Fruit fly (Drosophila melanogaster): ENCODE measurements around the gene CG12219.
A peak's percentile ranks its signal among the peaks of the same experiment; 100 is the strongest.

CG12219 gene

dm6 chrX:6330369-6330949, 29.4 kb upstream of the CG12219 start, which contains the start of gene CG42240 (continued):
- TF ChIP-seq esn (GFP tag; optimal IDR thresholded peaks at IDR 0.05), result peak; percentile 96
- peak; percentile 93 for TF ChIP-seq fd59A (GFP tag; optimal IDR thresholded peaks at IDR 0.05)
- TF ChIP-seq achi (GFP tag; optimal IDR thresholded peaks at IDR 0.05), result peak; percentile 95
- peak; percentile 97 for TF ChIP-seq CG6276 (GFP tag; optimal IDR thresholded peaks at IDR 0.05)
- peak; percentile 95 for TF ChIP-seq CG4318 (GFP tag; optimal IDR thresholded peaks at IDR 0.05)
- TF ChIP-seq Smox (GFP tag; optimal IDR thresholded peaks at IDR 0.05), result peak; percentile 94
- TF ChIP-seq CG9139 (GFP tag; optimal IDR thresholded peaks at IDR 0.05), result peak; percentile 86
- TF ChIP-seq CG6163 (GFP tag; IDR thresholded peaks at IDR 0.05), result peak; percentile 72
- TF ChIP-seq Gug (GFP tag; IDR thresholded peaks at IDR 0.05), result peak; percentile 73
- peak; percentile 93 for TF ChIP-seq Sox14 (GFP tag; optimal IDR thresholded peaks at IDR 0.05)
- TF ChIP-seq acj6 (GFP tag; optimal IDR thresholded peaks at IDR 0.05), result peak; percentile 92
- TF ChIP-seq dac (GFP tag; optimal IDR thresholded peaks at IDR 0.05), result peak; percentile 90
- peak; percentile 95 for TF ChIP-seq CG34406 (GFP tag; optimal IDR thresholded peaks at IDR 0.05)
- TF ChIP-seq Blimp-1 (GFP tag; optimal IDR thresholded peaks at IDR 0.05), result peak; percentile 86
- TF ChIP-seq Sox15 (GFP tag; optimal IDR thresholded peaks at IDR 0.05), result peak; percentile 82
- TF ChIP-seq Ets21C (GFP tag; optimal IDR thresholded peaks at IDR 0.05), result peak; percentile 86
- TF ChIP-seq Eip93F (GFP tag; optimal IDR thresholded peaks at IDR 0.05), result peak; percentile 65
- TF ChIP-seq CG16779 (tag; optimal IDR thresholded peaks at IDR 0.05), result peak; percentile 92
- TF ChIP-seq vri (GFP tag; optimal IDR thresholded peaks at IDR 0.05), result peak; percentile 87
- peak; percentile 93 for TF ChIP-seq topi (GFP tag; optimal IDR thresholded peaks at IDR 0.05)
- peak; percentile 88 for TF ChIP-seq cyc (GFP tag; optimal IDR thresholded peaks at IDR 0.05)
- TF ChIP-seq OdsH (GFP tag; optimal IDR thresholded peaks at IDR 0.05), result peak; percentile 94
- peak; percentile 95 for TF ChIP-seq CG3919 (GFP tag; optimal IDR thresholded peaks at IDR 0.05)
- peak; percentile 95 for TF ChIP-seq Met (GFP tag; optimal IDR thresholded peaks at IDR 0.05)
- peak; percentile 92 for TF ChIP-seq Ets96B (tag; optimal IDR thresholded peaks at IDR 0.05)
- peak; percentile 91 for TF ChIP-seq dsx (GFP tag; optimal IDR thresholded peaks at IDR 0.05; ENCODE audit: poor library complexity, severe bottlenecking)
- TF ChIP-seq CG15336 (GFP tag; IDR thresholded peaks at IDR 0.05), result peak; percentile 92
- TF ChIP-seq CG8632 (GFP tag; optimal IDR thresholded peaks at IDR 0.05), result peak; percentile 94
- TF ChIP-seq CG32006 (GFP tag; optimal IDR thresholded peaks at IDR 0.05), result peak; percentile 97
- peak; percentile 74 for TF ChIP-seq fd85E (GFP tag; optimal IDR thresholded peaks at IDR 0.05)
- TF ChIP-seq Lpt (GFP tag; optimal IDR thresholded peaks at IDR 0.05), result peak; percentile 94

DNA sequence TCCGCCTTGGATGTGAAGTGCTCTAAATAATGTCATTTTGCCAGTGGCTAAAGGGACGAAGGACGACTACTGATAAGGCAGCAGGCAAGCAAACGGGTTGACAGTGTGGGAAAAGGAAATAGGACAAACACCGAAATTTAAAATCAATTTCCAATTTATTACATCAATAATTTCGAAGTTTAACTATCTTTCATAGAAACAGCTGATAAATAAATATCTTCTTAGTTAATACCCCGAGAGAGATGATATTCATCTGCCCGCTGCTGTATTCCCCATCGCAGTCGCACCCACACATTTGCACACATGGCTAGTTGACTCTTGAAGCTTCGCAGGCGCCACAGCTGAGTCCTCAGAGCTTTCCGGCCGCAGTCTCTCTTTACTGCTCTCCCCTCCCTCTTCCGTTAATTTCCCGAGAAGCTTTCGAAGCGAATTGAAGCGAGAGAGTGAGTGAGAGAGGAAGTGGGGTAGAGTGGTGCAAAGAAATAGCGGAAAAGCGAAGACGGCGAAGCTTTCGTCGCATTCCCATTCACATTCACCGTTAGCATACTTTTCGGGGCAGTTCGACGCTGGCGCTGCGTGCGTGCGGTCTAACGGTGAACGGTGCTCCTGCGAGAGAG, 15.9 kb upstream of the CG12219 start:
- no peak for TF ChIP-seq CG11902 (GFP tag; optimal IDR thresholded peaks at IDR 0.05)
- peak; percentile 36 for TF ChIP-seq Met (GFP tag; optimal IDR thresholded peaks at IDR 0.05)
- peak; percentile 23 for TF ChIP-seq CG34406 (GFP tag; optimal IDR thresholded peaks at IDR 0.05)
- TF ChIP-seq Sox102F (GFP tag; optimal IDR thresholded peaks at IDR 0.05), result no peak
- peak; percentile 31 for TF ChIP-seq acj6 (GFP tag; optimal IDR thresholded peaks at IDR 0.05)
- TF ChIP-seq CG6163 (GFP tag; IDR thresholded peaks at IDR 0.05), result peak; percentile 72
- peak; percentile 55 for TF ChIP-seq OdsH (GFP tag; optimal IDR thresholded peaks at IDR 0.05)
- no peak for TF ChIP-seq CG16779 (tag; optimal IDR thresholded peaks at IDR 0.05)
- TF ChIP-seq CG1621 (tag; optimal IDR thresholded peaks at IDR 0.05), result peak; percentile 44
- TF ChIP-seq Hr4 (GFP tag; optimal IDR thresholded peaks at IDR 0.05), result peak; percentile 33
- no peak for TF ChIP-seq Blimp-1 (GFP tag; optimal IDR thresholded peaks at IDR 0.05)
- peak; percentile 32 for TF ChIP-seq cyc (GFP tag; optimal IDR thresholded peaks at IDR 0.05)
- peak; percentile 60 for TF ChIP-seq CG15336 (GFP tag; IDR thresholded peaks at IDR 0.05)
- TF ChIP-seq dac (GFP tag; optimal IDR thresholded peaks at IDR 0.05), result no peak
- peak; percentile 23 for TF ChIP-seq CG31627 (GFP tag; optimal IDR thresholded peaks at IDR 0.05)
- TF ChIP-seq esn (GFP tag; optimal IDR thresholded peaks at IDR 0.05), result peak; percentile 32
- no peak; the same call in 1 of the 2 replicates for TF ChIP-seq CG11294 (GFP tag; IDR thresholded peaks at IDR 0.05)
- TF ChIP-seq Eip75B (GFP tag; optimal IDR thresholded peaks at IDR 0.05), result peak; percentile 21
- peak; percentile 31 to 60 for TF ChIP-seq ss (GFP tag; optimal IDR thresholded peaks at IDR 0.05)
- TF ChIP-seq CG7368 (GFP tag; optimal IDR thresholded peaks at IDR 0.05), result peak; percentile 13
- TF ChIP-seq dsx (GFP tag; optimal IDR thresholded peaks at IDR 0.05; ENCODE audit: poor library complexity, severe bottlenecking), result peak; percentile 48
- TF ChIP-seq CG9139 (GFP tag; optimal IDR thresholded peaks at IDR 0.05), result peak; percentile 12
- TF ChIP-seq Hr38 (GFP tag; optimal IDR thresholded peaks at IDR 0.05), result no peak
- no peak for TF ChIP-seq CG8632 (GFP tag; optimal IDR thresholded peaks at IDR 0.05)
- peak; percentile 37 for TF ChIP-seq CG6792 (GFP tag; optimal IDR thresholded peaks at IDR 0.05)
- no peak for TF ChIP-seq Ets21C (GFP tag; optimal IDR thresholded peaks at IDR 0.05)
- peak; percentile 29 for TF ChIP-seq lz (GFP tag; optimal IDR thresholded peaks at IDR 0.05)
- peak; percentile 42 for TF ChIP-seq CG6808 (GFP tag; optimal IDR thresholded peaks at IDR 0.05)
- peak; percentile 21 for TF ChIP-seq Smox (GFP tag; optimal IDR thresholded peaks at IDR 0.05)
- TF ChIP-seq Sox15 (GFP tag; optimal IDR thresholded peaks at IDR 0.05), result no peak
- peak; percentile 37 for TF ChIP-seq spab (GFP tag; optimal IDR thresholded peaks at IDR 0.05)
- peak; percentile 57 for TF ChIP-seq CG32006 (GFP tag; optimal IDR thresholded peaks at IDR 0.05)
- peak; percentile 85 for TF ChIP-seq Eip78C (GFP tag)
